Worm (Caenorhabditis elegans) whole organism, late embryonic: ENCODE measurements around the gene dhrr-1.

Experiments used
- C08G9.2 ChIP-seq: sonication (generic microtip); optimal IDR thresholded peaks from 2 replicates; lab custom pipeline; 2016; ENCODE audit warnings: mild to moderate bottlenecking, missing genetic modification characterization, moderate library complexity, missing compliant biosample characterization
- C38D4.7 ChIP-seq: fragments of 200-800 bp; sonication (Bioruptor generic); optimal IDR thresholded peaks from 2 replicates; lab custom pipeline; 2018; ENCODE audit warnings: mild to moderate bottlenecking, missing genetic modification characterization, moderate library complexity, missing compliant biosample characterization
- F13H6.1 ChIP-seq: sonication (generic microtip); optimal IDR thresholded peaks from 2 replicates; lab custom pipeline; 2016; ENCODE audit warnings: missing genetic modification characterization, missing compliant biosample characterization
- K09A11.1 ChIP-seq: sonication (generic microtip); optimal IDR thresholded peaks from 2 replicates; lab custom pipeline; 2017; ENCODE audit warnings: antibody characterized with exemption, mild to moderate bottlenecking, missing genetic modification characterization, missing compliant biosample characterization; ENCODE audit not compliant: insufficient read depth
- T23F11.4 ChIP-seq: fragments of 200-800 bp; sonication (Bioruptor generic); optimal IDR thresholded peaks from 2 replicates; lab custom pipeline; 2018; ENCODE audit warnings: mild to moderate bottlenecking, missing genetic modification characterization, missing compliant biosample characterization
- Y22D7AL.16 ChIP-seq: sonication (generic microtip); optimal IDR thresholded peaks from 2 replicates; lab custom pipeline; 2016; ENCODE audit warnings: missing genetic modification characterization, missing compliant biosample characterization
- ahr-1 ChIP-seq: sonication (generic microtip); optimal IDR thresholded peaks from 2 replicates; lab custom pipeline; 2016; ENCODE audit warnings: missing genetic modification characterization, missing compliant biosample characterization
- ama-1 ChIP-seq: fragments of 150-350 bp; optimal IDR thresholded peaks from 2 replicates; lab custom pipeline; 2014
- ceh-14 ChIP-seq: sonication (generic microtip); optimal IDR thresholded peaks from 2 replicates; lab custom pipeline; 2016; ENCODE audit warnings: missing genotype, missing genetic modification characterization, missing compliant biosample characterization
- ceh-18 ChIP-seq: sonication (generic microtip); optimal IDR thresholded peaks from 2 replicates; lab custom pipeline; 2016; ENCODE audit warnings: missing genetic modification characterization, missing compliant biosample characterization
- ceh-2 ChIP-seq: sonication (generic microtip); optimal IDR thresholded peaks from 2 replicates; lab custom pipeline; 2016; ENCODE audit warnings: missing genotype, missing genetic modification characterization, missing compliant biosample characterization
- ceh-22 ChIP-seq: sonication (generic microtip); optimal IDR thresholded peaks from 2 replicates; lab custom pipeline; 2017; ENCODE audit warnings: missing biosample characterization, missing genetic modification characterization
- ceh-24 ChIP-seq: sonication (generic microtip); optimal IDR thresholded peaks from 2 replicates; lab custom pipeline; 2016; ENCODE audit warnings: mild to moderate bottlenecking, missing genetic modification characterization, missing compliant biosample characterization
- ceh-31 ChIP-seq: sonication (generic microtip); optimal IDR thresholded peaks from 2 replicates; lab custom pipeline; 2016; ENCODE audit warnings: missing genetic modification characterization, missing compliant biosample characterization
- ceh-34 ChIP-seq: sonication (generic microtip); optimal IDR thresholded peaks from 2 replicates; lab custom pipeline; 2016; ENCODE audit warnings: mild to moderate bottlenecking, missing genetic modification characterization, missing compliant biosample characterization
- ceh-45 ChIP-seq: fragments of 200-800 bp; sonication (Bioruptor generic); IDR thresholded peaks from 2 replicates; pipeline ENCODE4 v1.3.6; 2022; ENCODE audit warnings: missing genetic modification reagents, missing genetic modification characterization, missing compliant biosample characterization
- ceh-48 ChIP-seq: sonication (generic microtip); optimal IDR thresholded peaks from 2 replicates; lab custom pipeline; 2016; ENCODE audit warnings: missing genetic modification characterization, inconsistent platforms, missing compliant biosample characterization
- ceh-6 ChIP-seq: fragments of 200-800 bp; sonication (Bioruptor generic); optimal IDR thresholded peaks from 2 replicates; lab custom pipeline; 2018; ENCODE audit warnings: mild to moderate bottlenecking, missing genetic modification characterization, missing compliant biosample characterization
- ceh-9 ChIP-seq: sonication (generic microtip); optimal IDR thresholded peaks from 2 replicates; lab custom pipeline; 2016; ENCODE audit warnings: mild to moderate bottlenecking, missing genetic modification characterization, inconsistent platforms, missing compliant biosample characterization
- dmd-4 ChIP-seq: sonication (generic microtip); optimal IDR thresholded peaks from 2 replicates; lab custom pipeline; 2016; ENCODE audit warnings: borderline replicate concordance, missing genetic modification characterization, missing compliant biosample characterization
- dve-1 ChIP-seq: sonication (generic microtip); optimal IDR thresholded peaks from 2 replicates; lab custom pipeline; 2017; ENCODE audit warnings: antibody characterized with exemption, mild to moderate bottlenecking, missing genetic modification characterization, missing compliant biosample characterization
- elt-2 ChIP-seq: sonication (generic microtip); optimal IDR thresholded peaks from 2 replicates; lab custom pipeline; 2016; ENCODE audit warnings: missing genetic modification reagents, missing genetic modification characterization, missing compliant biosample characterization
- elt-4 ChIP-seq: sonication (generic microtip); optimal IDR thresholded peaks from 2 replicates; lab custom pipeline; 2016; ENCODE audit warnings: missing genetic modification characterization, missing compliant biosample characterization
- ets-4 ChIP-seq: sonication (generic microtip); optimal IDR thresholded peaks from 2 replicates; lab custom pipeline; 2016; ENCODE audit warnings: missing genetic modification characterization, missing compliant biosample characterization
- eyg-1 ChIP-seq: sonication (generic microtip); optimal IDR thresholded peaks from 2 replicates; lab custom pipeline; 2016; ENCODE audit warnings: missing genotype, missing genetic modification characterization, missing compliant biosample characterization
- fkh-10 ChIP-seq: fragments of 150-350 bp; optimal IDR thresholded peaks from 2 replicates; lab custom pipeline; 2014; ENCODE audit warnings: missing biosample characterization, missing genetic modification reagents, missing genetic modification characterization
- fkh-6 ChIP-seq: sonication (generic microtip); optimal IDR thresholded peaks from 2 replicates; lab custom pipeline; 2016; ENCODE audit warnings: missing genetic modification characterization, missing compliant biosample characterization
- gmeb-2 ChIP-seq: sonication (generic microtip); optimal IDR thresholded peaks from 2 replicates; lab custom pipeline; 2016; ENCODE audit warnings: missing genetic modification characterization, inconsistent platforms, missing compliant biosample characterization
- hlh-13 ChIP-seq: fragments of 200-800 bp; sonication (Bioruptor generic); optimal IDR thresholded peaks from 2 replicates; lab custom pipeline; 2018; ENCODE audit warnings: mild to moderate bottlenecking, missing genetic modification characterization, missing compliant biosample characterization
- hlh-30 ChIP-seq: sonication (generic microtip); optimal IDR thresholded peaks from 2 replicates; lab custom pipeline; 2017; ENCODE audit warnings: antibody characterized with exemption, missing genetic modification characterization, missing compliant biosample characterization; ENCODE audit not compliant: insufficient read depth
- hlh-6 ChIP-seq: sonication (generic microtip); optimal IDR thresholded peaks from 2 replicates; lab custom pipeline; 2016; ENCODE audit warnings: missing genotype, missing genetic modification characterization, missing compliant biosample characterization
- lim-6 ChIP-seq: sonication (generic microtip); optimal IDR thresholded peaks from 2 replicates; lab custom pipeline; 2016; ENCODE audit warnings: missing genetic modification characterization, missing compliant biosample characterization
- madf-2 ChIP-seq: sonication (generic microtip); optimal IDR thresholded peaks from 2 replicates; lab custom pipeline; 2017; ENCODE audit warnings: missing genetic modification characterization, missing compliant biosample characterization
- nhr-11 ChIP-seq: fragments of 150-350 bp; optimal IDR thresholded peaks from 2 replicates; lab custom pipeline; 2014; ENCODE audit warnings: missing biosample characterization, missing genetic modification characterization
- nhr-232 ChIP-seq: sonication (generic microtip); optimal IDR thresholded peaks from 2 replicates; lab custom pipeline; 2016; ENCODE audit warnings: missing genetic modification characterization, missing compliant biosample characterization
- npax-4 ChIP-seq: sonication (generic microtip); optimal IDR thresholded peaks from 2 replicates; lab custom pipeline; 2016; ENCODE audit warnings: missing genetic modification characterization, missing compliant biosample characterization
- odd-2 ChIP-seq: sonication (generic microtip); optimal IDR thresholded peaks from 2 replicates; lab custom pipeline; 2017; ENCODE audit warnings: antibody characterized with exemption, mild to moderate bottlenecking, missing genetic modification characterization, missing compliant biosample characterization
- pat-9 ChIP-seq: fragments of 200-800 bp; sonication (Bioruptor generic); optimal IDR thresholded peaks from 2 replicates; lab custom pipeline; 2018; ENCODE audit warnings: mild to moderate bottlenecking, missing genetic modification characterization, moderate library complexity, missing compliant biosample characterization
- pax-1 ChIP-seq: fragments of 150-350 bp; optimal IDR thresholded peaks from 2 replicates; lab custom pipeline; 2014; ENCODE audit warnings: missing biosample characterization, missing genetic modification characterization
- pha-2 ChIP-seq: sonication (generic microtip); optimal IDR thresholded peaks from 2 replicates; lab custom pipeline; 2017; ENCODE audit warnings: mild to moderate bottlenecking, missing genetic modification characterization, missing compliant biosample characterization
- pha-4 ChIP-seq: fragments of 150-350 bp; optimal IDR thresholded peaks from 2 replicates; lab custom pipeline; 2018; ENCODE audit warnings: missing biosample characterization, missing genetic modification reagents, missing genetic modification characterization
- pqm-1 ChIP-seq: sonication (generic microtip); optimal IDR thresholded peaks from 2 replicates; lab custom pipeline; 2016; ENCODE audit warnings: missing genetic modification characterization, missing compliant biosample characterization
- pros-1 ChIP-seq: fragments of 150-350 bp; optimal IDR thresholded peaks from 2 replicates; lab custom pipeline; 2014; ENCODE audit warnings: missing biosample characterization, missing genetic modification reagents, missing genetic modification characterization
- rnt-1 ChIP-seq: sonication (generic microtip); optimal IDR thresholded peaks from 2 replicates; lab custom pipeline; 2016; ENCODE audit warnings: missing genetic modification characterization, missing compliant biosample characterization
- sdc-2 ChIP-seq: sonication (generic microtip); optimal IDR thresholded peaks from 2 replicates; lab custom pipeline; 2016; ENCODE audit warnings: missing genotype, missing genetic modification characterization, missing compliant biosample characterization
- syd-9 ChIP-seq: sonication (generic microtip); optimal IDR thresholded peaks from 2 replicates; lab custom pipeline; 2016; ENCODE audit warnings: mild to moderate bottlenecking, missing genetic modification characterization, moderate library complexity, missing compliant biosample characterization
- tbx-2 ChIP-seq: sonication (generic microtip); optimal IDR thresholded peaks from 2 replicates; lab custom pipeline; 2016; ENCODE audit warnings: missing genetic modification characterization, missing compliant biosample characterization
- tbx-7 ChIP-seq: sonication (generic microtip); optimal IDR thresholded peaks from 2 replicates; lab custom pipeline; 2016; ENCODE audit warnings: missing genotype, missing genetic modification characterization, missing compliant biosample characterization
- ttx-3 ChIP-seq: sonication (generic microtip); optimal IDR thresholded peaks from 2 replicates; lab custom pipeline; 2016; ENCODE audit warnings: missing genetic modification reagents, missing genetic modification characterization, missing compliant biosample characterization
- unc-3 ChIP-seq, 2 experiments: fragments of 200-800 bp in 1 of 2; sonication (Bioruptor generic) in 1 of 2; sonication (generic microtip) in 1 of 2; conservative IDR thresholded peaks in 1 of 2; optimal IDR thresholded peaks in 1 of 2; 2 replicates each; pipeline versions ENCODE4 v1.3.6 to Lab custom; 2016 to 2022; ENCODE audit warnings: missing compliant biosample characterization in 2 of 2, missing genetic modification characterization in 2 of 2, missing genetic modification reagents in 1 of 2
- unc-42 ChIP-seq: sonication (generic microtip); optimal IDR thresholded peaks from 2 replicates; lab custom pipeline; 2016; ENCODE audit warnings: missing genotype, missing genetic modification characterization, missing compliant biosample characterization
- unc-55 ChIP-seq: sonication (generic microtip); optimal IDR thresholded peaks from 2 replicates; lab custom pipeline; 2017; ENCODE audit warnings: missing biosample characterization, missing genetic modification reagents, missing genetic modification characterization
- zip-5 ChIP-seq: sonication (generic microtip); optimal IDR thresholded peaks from 2 replicates; lab custom pipeline; 2016; ENCODE audit warnings: missing genetic modification characterization, missing compliant biosample characterization
- ztf-16 ChIP-seq: sonication (generic microtip); optimal IDR thresholded peaks from 2 replicates; lab custom pipeline; 2017; ENCODE audit warnings: missing genetic modification characterization, missing compliant biosample characterization

The dhrr-1 gene

DNA sequence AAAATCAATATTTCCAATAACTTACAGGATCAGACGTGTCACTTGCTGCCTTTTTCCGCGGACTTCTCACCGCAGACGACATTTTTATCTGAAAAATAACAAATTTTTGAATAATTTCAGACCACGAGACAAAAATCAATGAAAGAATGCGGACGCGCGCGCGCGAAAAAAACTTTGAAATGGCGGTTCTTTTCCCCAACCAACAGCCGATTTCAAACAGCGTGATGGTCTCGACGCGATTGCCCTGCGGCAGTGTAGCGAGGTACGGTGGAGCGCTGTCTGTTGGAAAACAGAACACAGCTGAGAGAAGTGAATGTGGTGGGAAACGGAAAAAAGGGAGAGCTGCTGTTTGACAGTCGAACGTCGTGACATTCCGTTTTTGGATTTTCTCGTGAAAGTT, 40.4 kb upstream of the dhrr-1 start, which contains the start of gene lin-9:
Gene lin-9, minus strand, starts transcription at position 88 of the 400 bp plus-strand sequence.
- TF ChIP-seq ceh-6 (no peak), pat-9 (tag; lab: Kevin White, UChicago) (no peak), F13H6.1 (tag; lab: Kevin White, UChicago) (no peak), pqm-1 (peak; percentile 29), ztf-16 (tag; lab: Kevin White, UChicago) (no peak), ceh-18 (tag; lab: Kevin White, UChicago) (peak; percentile 88), ceh-31 (tag; lab: Kevin White, UChicago) (peak; percentile 80), ttx-3 (no peak), lim-6 (tag; lab: Kevin White, UChicago) (no peak), ceh-14 (tag; lab: Kevin White, UChicago) (peak; percentile 24), unc-42 (tag; lab: Kevin White, UChicago) (peak; percentile 61), ceh-48 (tag; lab: Kevin White, UChicago) (peak; percentile 58), unc-55 (GFP tag; lab: Kevin White, UChicago) (peak; percentile 70), eyg-1 (no peak), C08G9.2 (tag; lab: Kevin White, UChicago) (no peak), odd-2 (tag; lab: Kevin White, UChicago) (no peak), rnt-1 (tag; lab: Kevin White, UChicago) (peak; percentile 63), hlh-13 (GFP tag; lab: Kevin White, UChicago) (no peak), madf-2 (no peak), elt-4 (tag; lab: Kevin White, UChicago) (no peak), ceh-2 (tag; lab: Kevin White, UChicago) (no peak), nhr-11 (tag; lab: Kevin White, UChicago) (no peak), zip-5 (tag; lab: Kevin White, UChicago) (no peak), tbx-7 (tag; lab: Kevin White, UChicago) (no peak), K09A11.1 (tag; lab: Kevin White, UChicago) (no peak), pha-2 (tag; lab: Kevin White, UChicago) (no peak), fkh-6 (no peak), unc-3 (GFP tag; conservative IDR thresholded peaks at IDR 0.05; lab: Robert Waterston, UW) (no peak), unc-3 (tag; optimal IDR thresholded peaks at IDR 0.05; lab: Kevin White, UChicago) (no peak), ceh-34 (peak; percentile 70), hlh-30 (tag; lab: Kevin White, UChicago) (peak; percentile 72), ceh-9 (no peak), ceh-22 (no peak), syd-9 (tag; lab: Kevin White, UChicago) (no peak), nhr-232 (tag; lab: Kevin White, UChicago) (no peak), fkh-10 (GFP tag; lab: Kevin White, UChicago) (no peak), hlh-6 (no peak), pha-4 (no peak), ceh-45 (GFP tag; lab: Robert Waterston, UW) (no peak), dve-1 (peak; percentile 49), npax-4 (no peak), ahr-1 (tag; lab: Kevin White, UChicago) (no peak), dmd-4 (tag; lab: Kevin White, UChicago) (no peak), sdc-2 (tag; lab: Kevin White, UChicago) (peak; percentile 39), C38D4.7 (GFP tag; lab: Kevin White, UChicago) (no peak), pros-1 (peak; percentile 69), ceh-24 (tag; lab: Kevin White, UChicago) (no peak), pax-1 (tag; lab: Kevin White, UChicago) (no peak), Y22D7AL.16 (tag; lab: Kevin White, UChicago) (no peak), ets-4 (tag; lab: Kevin White, UChicago) (peak; percentile 39), elt-2 (peak; percentile 27), ama-1 (lab: Kevin White, UChicago) (no peak), T23F11.4 (GFP tag; lab: Kevin White, UChicago) (no peak), tbx-2 (peak; percentile 69), gmeb-2 (tag; lab: Kevin White, UChicago) (no peak)
